Worm (Caenorhabditis elegans): ENCODE data around the gene grl-14.

DNA sequence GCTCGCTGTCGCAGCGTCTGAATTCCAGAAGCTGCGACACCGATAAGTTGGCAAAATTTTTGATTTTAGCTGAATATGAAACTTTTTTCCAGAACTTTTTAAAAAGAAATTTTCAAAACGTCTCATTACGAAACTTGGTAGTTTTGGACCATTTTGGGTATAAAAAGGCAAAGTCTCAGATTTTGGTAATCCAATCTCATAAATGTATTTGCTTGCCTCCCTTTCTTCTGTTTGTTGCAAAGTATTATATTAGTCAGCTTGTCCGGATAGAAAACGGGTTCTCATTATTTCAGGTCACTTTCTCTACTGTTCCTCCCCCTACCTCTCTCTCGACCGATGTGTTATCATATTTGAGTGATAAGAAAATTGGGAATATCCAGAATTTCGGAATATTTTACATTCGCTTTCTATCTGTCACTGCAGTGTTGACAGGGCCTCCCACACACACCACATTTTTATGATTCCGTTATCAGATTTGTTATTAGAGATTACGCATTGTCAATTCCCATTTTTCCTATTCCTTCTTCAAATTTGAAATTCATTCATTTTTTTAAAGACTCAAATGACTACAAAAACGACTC lies 28.3 kb downstream of the grl-14 start, which contains the start of gene F31D4.5:
- no peak for TF ChIP-seq ceh-79 (tag; optimal IDR thresholded peaks at IDR 0.05)
- no peak for TF ChIP-seq snpc-4 (GFP tag; optimal IDR thresholded peaks at IDR 0.05)
- TF ChIP-seq snpc-4 (tag; optimal IDR thresholded peaks at IDR 0.05): no peak
- no peak for TF ChIP-seq snpc-1.3 (tag; optimal IDR thresholded peaks at IDR 0.05; ENCODE audit: insufficient read depth)
- no peak for TF ChIP-seq hlh-26 (GFP tag; conservative IDR thresholded peaks at IDR 0.05)
- TF ChIP-seq lin-35 (GFP tag; optimal IDR thresholded peaks at IDR 0.05): no peak
- no peak for TF ChIP-seq madf-3 (GFP tag; IDR thresholded peaks at IDR 0.05)
- TF ChIP-seq zfh-2 (GFP tag; conservative IDR thresholded peaks at IDR 0.05): no peak
- no peak for TF ChIP-seq hmg-1.2 (GFP tag; IDR thresholded peaks at IDR 0.05)
- no peak for TF ChIP-seq akir-1 (GFP tag; optimal IDR thresholded peaks at IDR 0.05)
- no peak for TF ChIP-seq ets-4 (GFP tag; optimal IDR thresholded peaks at IDR 0.05)
- TF ChIP-seq pha-4 (tag; optimal IDR thresholded peaks at IDR 0.05): no peak
- no peak for TF ChIP-seq tbp1 (GFP tag; optimal IDR thresholded peaks at IDR 0.05)
- no peak for TF ChIP-seq Y79H2A.3 (GFP tag; conservative IDR thresholded peaks at IDR 0.05)

Data from whole organism, young adult.